Worm (Caenorhabditis elegans) whole organism, late embryonic: ENCODE results near the gene F56B3.9.
A peak's percentile ranks its signal among the peaks of the same experiment; 100 is the strongest.

ENCODE experiments used
- C08G9.2 ChIP-seq: sonication (generic microtip); optimal IDR thresholded peaks from 2 replicates; lab custom pipeline; 2016; ENCODE audit warnings: mild to moderate bottlenecking, missing genetic modification characterization, moderate library complexity, missing compliant biosample characterization
- F13H6.1 ChIP-seq: sonication (generic microtip); optimal IDR thresholded peaks from 2 replicates; lab custom pipeline; 2016; ENCODE audit warnings: missing genetic modification characterization, missing compliant biosample characterization
- K02D7.2 ChIP-seq: sonication (generic microtip); optimal IDR thresholded peaks from 2 replicates; lab custom pipeline; 2017; ENCODE audit warnings: mild to moderate bottlenecking, missing genetic modification characterization, missing compliant biosample characterization
- K09A11.1 ChIP-seq: sonication (generic microtip); optimal IDR thresholded peaks from 2 replicates; lab custom pipeline; 2017; ENCODE audit warnings: antibody characterized with exemption, mild to moderate bottlenecking, missing genetic modification characterization, missing compliant biosample characterization; ENCODE audit not compliant: insufficient read depth
- Y22D7AL.16 ChIP-seq: sonication (generic microtip); optimal IDR thresholded peaks from 2 replicates; lab custom pipeline; 2016; ENCODE audit warnings: missing genetic modification characterization, missing compliant biosample characterization
- ama-1 ChIP-seq: fragments of 150-350 bp; optimal IDR thresholded peaks from 2 replicates; lab custom pipeline; 2014
- ceh-18 ChIP-seq: sonication (generic microtip); optimal IDR thresholded peaks from 2 replicates; lab custom pipeline; 2016; ENCODE audit warnings: missing genetic modification characterization, missing compliant biosample characterization
- ceh-19 ChIP-seq: fragments of 200-800 bp; sonication (Bioruptor generic); optimal IDR thresholded peaks from 2 replicates; lab custom pipeline; 2018; ENCODE audit warnings: mild to moderate bottlenecking, missing genetic modification characterization, missing compliant biosample characterization
- ceh-2 ChIP-seq: sonication (generic microtip); optimal IDR thresholded peaks from 2 replicates; lab custom pipeline; 2016; ENCODE audit warnings: missing genotype, missing genetic modification characterization, missing compliant biosample characterization
- ceh-24 ChIP-seq: sonication (generic microtip); optimal IDR thresholded peaks from 2 replicates; lab custom pipeline; 2016; ENCODE audit warnings: mild to moderate bottlenecking, missing genetic modification characterization, missing compliant biosample characterization
- ceh-31 ChIP-seq: sonication (generic microtip); optimal IDR thresholded peaks from 2 replicates; lab custom pipeline; 2016; ENCODE audit warnings: missing genetic modification characterization, missing compliant biosample characterization
- ceh-34 ChIP-seq: sonication (generic microtip); optimal IDR thresholded peaks from 2 replicates; lab custom pipeline; 2016; ENCODE audit warnings: mild to moderate bottlenecking, missing genetic modification characterization, missing compliant biosample characterization
- ceh-45 ChIP-seq: fragments of 200-800 bp; sonication (Bioruptor generic); IDR thresholded peaks from 2 replicates; pipeline ENCODE4 v1.3.6; 2022; ENCODE audit warnings: missing genetic modification reagents, missing genetic modification characterization, missing compliant biosample characterization
- ceh-48 ChIP-seq: sonication (generic microtip); optimal IDR thresholded peaks from 2 replicates; lab custom pipeline; 2016; ENCODE audit warnings: missing genetic modification characterization, inconsistent platforms, missing compliant biosample characterization
- ceh-6 ChIP-seq: fragments of 200-800 bp; sonication (Bioruptor generic); optimal IDR thresholded peaks from 2 replicates; lab custom pipeline; 2018; ENCODE audit warnings: mild to moderate bottlenecking, missing genetic modification characterization, missing compliant biosample characterization
- ceh-9 ChIP-seq: sonication (generic microtip); optimal IDR thresholded peaks from 2 replicates; lab custom pipeline; 2016; ENCODE audit warnings: mild to moderate bottlenecking, missing genetic modification characterization, inconsistent platforms, missing compliant biosample characterization
- dve-1 ChIP-seq: sonication (generic microtip); optimal IDR thresholded peaks from 2 replicates; lab custom pipeline; 2017; ENCODE audit warnings: antibody characterized with exemption, mild to moderate bottlenecking, missing genetic modification characterization, missing compliant biosample characterization
- elt-2 ChIP-seq: sonication (generic microtip); optimal IDR thresholded peaks from 2 replicates; lab custom pipeline; 2016; ENCODE audit warnings: missing genetic modification reagents, missing genetic modification characterization, missing compliant biosample characterization
- ets-4 ChIP-seq: sonication (generic microtip); optimal IDR thresholded peaks from 2 replicates; lab custom pipeline; 2016; ENCODE audit warnings: missing genetic modification characterization, missing compliant biosample characterization
- eyg-1 ChIP-seq: sonication (generic microtip); optimal IDR thresholded peaks from 2 replicates; lab custom pipeline; 2016; ENCODE audit warnings: missing genotype, missing genetic modification characterization, missing compliant biosample characterization
- fkh-6 ChIP-seq: sonication (generic microtip); optimal IDR thresholded peaks from 2 replicates; lab custom pipeline; 2016; ENCODE audit warnings: missing genetic modification characterization, missing compliant biosample characterization
- hlh-30 ChIP-seq: sonication (generic microtip); optimal IDR thresholded peaks from 2 replicates; lab custom pipeline; 2017; ENCODE audit warnings: antibody characterized with exemption, missing genetic modification characterization, missing compliant biosample characterization; ENCODE audit not compliant: insufficient read depth
- hlh-6 ChIP-seq: sonication (generic microtip); optimal IDR thresholded peaks from 2 replicates; lab custom pipeline; 2016; ENCODE audit warnings: missing genotype, missing genetic modification characterization, missing compliant biosample characterization
- hlh-8 ChIP-seq: sonication (generic microtip); optimal IDR thresholded peaks from 2 replicates; lab custom pipeline; 2016; ENCODE audit warnings: missing genotype, missing genetic modification characterization, missing compliant biosample characterization
- lin-11 ChIP-seq: fragments of 200-800 bp; sonication (Bioruptor generic); optimal IDR thresholded peaks from 2 replicates; lab custom pipeline; 2018; ENCODE audit warnings: mild to moderate bottlenecking, missing genetic modification characterization, missing compliant biosample characterization
- madf-2 ChIP-seq: sonication (generic microtip); optimal IDR thresholded peaks from 2 replicates; lab custom pipeline; 2017; ENCODE audit warnings: missing genetic modification characterization, missing compliant biosample characterization
- nfya-1 ChIP-seq: sonication (generic microtip); optimal IDR thresholded peaks from 2 replicates; lab custom pipeline; 2017; ENCODE audit warnings: missing genetic modification characterization, mild to moderate bottlenecking, missing compliant biosample characterization, antibody characterized with exemption, moderate library complexity
- nhr-11 ChIP-seq: fragments of 150-350 bp; optimal IDR thresholded peaks from 2 replicates; lab custom pipeline; 2014; ENCODE audit warnings: missing biosample characterization, missing genetic modification characterization
- nhr-232 ChIP-seq: sonication (generic microtip); optimal IDR thresholded peaks from 2 replicates; lab custom pipeline; 2016; ENCODE audit warnings: missing genetic modification characterization, missing compliant biosample characterization
- npax-4 ChIP-seq: sonication (generic microtip); optimal IDR thresholded peaks from 2 replicates; lab custom pipeline; 2016; ENCODE audit warnings: missing genetic modification characterization, missing compliant biosample characterization
- odd-2 ChIP-seq: sonication (generic microtip); optimal IDR thresholded peaks from 2 replicates; lab custom pipeline; 2017; ENCODE audit warnings: antibody characterized with exemption, mild to moderate bottlenecking, missing genetic modification characterization, missing compliant biosample characterization
- pat-9 ChIP-seq: fragments of 200-800 bp; sonication (Bioruptor generic); optimal IDR thresholded peaks from 2 replicates; lab custom pipeline; 2018; ENCODE audit warnings: mild to moderate bottlenecking, missing genetic modification characterization, moderate library complexity, missing compliant biosample characterization
- pax-1 ChIP-seq: fragments of 150-350 bp; optimal IDR thresholded peaks from 2 replicates; lab custom pipeline; 2014; ENCODE audit warnings: missing biosample characterization, missing genetic modification characterization
- pha-2 ChIP-seq: sonication (generic microtip); optimal IDR thresholded peaks from 2 replicates; lab custom pipeline; 2017; ENCODE audit warnings: mild to moderate bottlenecking, missing genetic modification characterization, missing compliant biosample characterization
- pros-1 ChIP-seq: fragments of 150-350 bp; optimal IDR thresholded peaks from 2 replicates; lab custom pipeline; 2014; ENCODE audit warnings: missing biosample characterization, missing genetic modification reagents, missing genetic modification characterization
- ref-2 ChIP-seq: sonication (generic microtip); optimal IDR thresholded peaks from 2 replicates; lab custom pipeline; 2016; ENCODE audit warnings: missing genetic modification characterization, missing compliant biosample characterization
- rnt-1 ChIP-seq: sonication (generic microtip); optimal IDR thresholded peaks from 2 replicates; lab custom pipeline; 2016; ENCODE audit warnings: missing genetic modification characterization, missing compliant biosample characterization
- syd-9 ChIP-seq: sonication (generic microtip); optimal IDR thresholded peaks from 2 replicates; lab custom pipeline; 2016; ENCODE audit warnings: mild to moderate bottlenecking, missing genetic modification characterization, moderate library complexity, missing compliant biosample characterization
- ttx-3 ChIP-seq: sonication (generic microtip); optimal IDR thresholded peaks from 2 replicates; lab custom pipeline; 2016; ENCODE audit warnings: missing genetic modification reagents, missing genetic modification characterization, missing compliant biosample characterization
- ztf-16 ChIP-seq: sonication (generic microtip); optimal IDR thresholded peaks from 2 replicates; lab custom pipeline; 2017; ENCODE audit warnings: missing genetic modification characterization, missing compliant biosample characterization

Gene F56B3.9

ce11 chrIV:763377-764063, 7.6 kb upstream of the F56B3.9 start, which contains the start of gene col-103:
TSS of gene col-103 (minus strand) at chrIV:763678.
- TF ChIP-seq pax-1 (tag; lab: Kevin White, UChicago): no peak
- TF ChIP-seq ttx-3 (tag; lab: Kevin White, UChicago): no peak
- no peak for TF ChIP-seq rnt-1 (tag; lab: Kevin White, UChicago)
- no peak for TF ChIP-seq ceh-24 (tag; lab: Kevin White, UChicago)
- TF ChIP-seq ceh-9 (tag; lab: Kevin White, UChicago): no peak
- TF ChIP-seq eyg-1 (tag; lab: Kevin White, UChicago): no peak
- TF ChIP-seq lin-11 (tag; lab: Kevin White, UChicago): no peak
- no peak for TF ChIP-seq ceh-6 (GFP tag; lab: Kevin White, UChicago)
- no peak for TF ChIP-seq ceh-2 (tag; lab: Kevin White, UChicago)
- TF ChIP-seq pros-1 (tag; lab: Kevin White, UChicago): no peak
- TF ChIP-seq fkh-6 (tag; lab: Kevin White, UChicago): no peak
- no peak for TF ChIP-seq npax-4
- no peak for TF ChIP-seq ceh-34 (tag; lab: Kevin White, UChicago)
- TF ChIP-seq ets-4 (tag; lab: Kevin White, UChicago): no peak

ce11 chrIV:768312-768711, 2.8 kb upstream of the F56B3.9 start, which contains the start of gene F56B3.2:
TSS of gene F56B3.2 (minus strand) at chrIV:768584.
- no peak for TF ChIP-seq ama-1 (lab: Kevin White, UChicago)
- no peak for TF ChIP-seq K09A11.1 (tag; lab: Kevin White, UChicago)
- no peak for TF ChIP-seq ceh-31 (tag; lab: Kevin White, UChicago)
- TF ChIP-seq nhr-11 (tag; lab: Kevin White, UChicago): no peak
- no peak for TF ChIP-seq ceh-19 (GFP tag; lab: Kevin White, UChicago)
- no peak for TF ChIP-seq madf-2 (tag; lab: Kevin White, UChicago)
- no peak for TF ChIP-seq ceh-34 (tag; lab: Kevin White, UChicago)
- TF ChIP-seq pat-9 (tag; lab: Kevin White, UChicago): no peak
- TF ChIP-seq eyg-1 (tag; lab: Kevin White, UChicago): no peak
- TF ChIP-seq K02D7.2 (tag; lab: Kevin White, UChicago): no peak
- TF ChIP-seq ceh-48 (tag; lab: Kevin White, UChicago): no peak
- TF ChIP-seq hlh-8 (tag; lab: Kevin White, UChicago): no peak
- TF ChIP-seq C08G9.2 (tag; lab: Kevin White, UChicago): no peak

- TF ChIP-seq elt-2 (tag; lab: Kevin White, UChicago): peak; percentile 9
- TF ChIP-seq hlh-8 (tag; lab: Kevin White, UChicago): no peak
Observed at ce11 chrIV:772931-773330, 1.8 kb downstream of the F56B3.9 start, which contains the start of gene mrpl-2. TSS of gene mrpl-2 (plus strand) at chrIV:773237.

- TF ChIP-seq ttx-3 (tag; lab: Kevin White, UChicago) (no peak), nfya-1 (tag; lab: Kevin White, UChicago) (no peak), Y22D7AL.16 (tag; lab: Kevin White, UChicago) (no peak), hlh-8 (tag; lab: Kevin White, UChicago) (no peak), K02D7.2 (tag; lab: Kevin White, UChicago) (no peak), ceh-9 (tag; lab: Kevin White, UChicago) (no peak), nhr-232 (tag; lab: Kevin White, UChicago) (no peak), ama-1 (lab: Kevin White, UChicago) (no peak)
Observed at ce11 chrIV:773580-773979, 2.4 kb downstream of the F56B3.9 start.

ce11 chrIV:778484-778883, 7.3 kb downstream of the F56B3.9 start, which contains the start of gene ugt-52:
TSS of gene ugt-52 (plus strand) at chrIV:778784.
- TF ChIP-seq ceh-45 (GFP tag; lab: Robert Waterston, UW): no peak
- no peak for TF ChIP-seq ref-2 (tag; lab: Kevin White, UChicago)
- no peak for TF ChIP-seq dve-1 (tag; lab: Kevin White, UChicago)
- no peak for TF ChIP-seq nfya-1 (tag; lab: Kevin White, UChicago)
- no peak for TF ChIP-seq pros-1 (tag; lab: Kevin White, UChicago)
- no peak for TF ChIP-seq syd-9 (tag; lab: Kevin White, UChicago)
- TF ChIP-seq ztf-16 (tag; lab: Kevin White, UChicago): no peak
- TF ChIP-seq hlh-6: no peak
- TF ChIP-seq rnt-1 (tag; lab: Kevin White, UChicago): no peak
- no peak for TF ChIP-seq F13H6.1 (tag; lab: Kevin White, UChicago)
- no peak for TF ChIP-seq K02D7.2 (tag; lab: Kevin White, UChicago)
- TF ChIP-seq eyg-1 (tag; lab: Kevin White, UChicago): no peak
- TF ChIP-seq pha-2 (tag; lab: Kevin White, UChicago): no peak
- TF ChIP-seq K09A11.1 (tag; lab: Kevin White, UChicago): no peak
- TF ChIP-seq hlh-30 (tag; lab: Kevin White, UChicago): no peak
- TF ChIP-seq odd-2 (tag; lab: Kevin White, UChicago): no peak
- no peak for TF ChIP-seq Y22D7AL.16 (tag; lab: Kevin White, UChicago)
- no peak for TF ChIP-seq ceh-18 (tag; lab: Kevin White, UChicago)
- TF ChIP-seq ceh-48 (tag; lab: Kevin White, UChicago): no peak
